Worm (Caenorhabditis elegans): ENCODE results near the gene F19B2.5.

The F19B2.5 gene

ce11 chrV:20123010-20123409, 41.0 kb downstream of the F19B2.5 start:
- TF ChIP-seq fkh-8 (tag; optimal IDR thresholded peaks at IDR 0.05) (no peak), tbx-2 (tag; optimal IDR thresholded peaks at IDR 0.05) (no peak), nhr-71 (tag; optimal IDR thresholded peaks at IDR 0.05) (no peak), ets-5 (GFP tag; IDR thresholded peaks at IDR 0.05) (no peak), nhr-11 (tag; optimal IDR thresholded peaks at IDR 0.05) (no peak), nhr-90 (tag; optimal IDR thresholded peaks at IDR 0.05; ENCODE audit: poor library complexity) (no peak), sup-37 (GFP tag; optimal IDR thresholded peaks at IDR 0.05) (no peak), lin-39 (tag; optimal IDR thresholded peaks at IDR 0.05) (no peak), ceh-63 (GFP tag; optimal IDR thresholded peaks at IDR 0.05) (no peak), nhr-237 (tag; optimal IDR thresholded peaks at IDR 0.05) (no peak), blmp-1 (tag; optimal IDR thresholded peaks at IDR 0.05) (no peak), elt-3 (tag; optimal IDR thresholded peaks at IDR 0.05) (no peak), vab-15 (tag; optimal IDR thresholded peaks at IDR 0.05) (no peak), dpl-1 (GFP tag; optimal IDR thresholded peaks at IDR 0.05) (no peak), hlh-4 (tag; optimal IDR thresholded peaks at IDR 0.05) (no peak), mef-2 (tag; optimal IDR thresholded peaks at IDR 0.05) (no peak), unc-86 (tag; optimal IDR thresholded peaks at IDR 0.05) (no peak), fos-1 (tag; optimal IDR thresholded peaks at IDR 0.05) (no peak)

DNA sequence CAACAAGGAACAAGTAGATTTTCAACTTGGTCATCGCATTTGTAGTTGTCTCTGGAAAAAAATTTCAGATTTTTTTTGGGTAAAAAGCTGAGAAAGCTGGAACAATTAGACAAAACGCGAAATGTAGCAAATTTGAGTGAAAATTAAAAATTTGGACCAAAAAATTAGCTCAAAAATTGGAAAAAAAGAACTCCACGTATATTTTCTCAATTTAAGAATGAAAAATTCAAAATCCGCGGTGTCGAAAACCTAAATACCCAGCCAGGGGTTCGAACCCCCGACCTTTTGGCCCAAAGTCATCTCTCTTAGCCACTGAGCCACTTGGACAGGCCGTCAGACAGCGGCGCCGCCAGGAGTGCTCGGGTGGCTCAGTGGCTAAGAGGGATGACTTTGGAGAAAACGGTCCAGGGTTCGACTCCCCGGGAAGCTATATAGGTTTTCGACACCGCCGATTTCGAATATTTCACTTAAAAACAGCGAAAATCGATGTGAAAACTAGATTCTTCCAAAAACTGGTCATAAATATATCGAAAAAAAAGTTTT, 43.3 kb downstream of the F19B2.5 start, which contains the start of gene ncx-1:
Gene ncx-1, minus strand, starts transcription at position 51 of the 543 bp plus-strand sequence.
- TF ChIP-seq efl-1 (optimal IDR thresholded peaks at IDR 0.05), result no peak
- TF ChIP-seq efl-1 (GFP tag; optimal IDR thresholded peaks at IDR 0.05 in 1 of 2), result peak in 1 of 2 experiments; percentile 43
- no peak for TF ChIP-seq sup-37 (GFP tag; optimal IDR thresholded peaks at IDR 0.05)

- no peak for TF ChIP-seq fkh-10 (GFP tag; optimal IDR thresholded peaks at IDR 0.05)
- no peak for TF ChIP-seq elt-2 (tag; optimal IDR thresholded peaks at IDR 0.05)
- TF ChIP-seq ceh-88 (GFP tag; IDR thresholded peaks at IDR 0.05), result no peak
- TF ChIP-seq isw-1 (GFP tag; IDR thresholded peaks at IDR 0.05), result no peak
- TF ChIP-seq lsy-2 (tag; optimal IDR thresholded peaks at IDR 0.05), result no peak
- no peak for TF ChIP-seq ztf-11 (tag; optimal IDR thresholded peaks at IDR 0.05)
- TF ChIP-seq efl-1 (optimal IDR thresholded peaks at IDR 0.05), result no peak
- TF ChIP-seq efl-1 (GFP tag; optimal IDR thresholded peaks at IDR 0.05 in 1 of 2), result no peak
- no peak for TF ChIP-seq ces-1 (GFP tag; optimal IDR thresholded peaks at IDR 0.05)
- TF ChIP-seq zag-1 (tag; optimal IDR thresholded peaks at IDR 0.05), result no peak
- no peak for TF ChIP-seq dpl-1 (GFP tag; optimal IDR thresholded peaks at IDR 0.05)
- no peak for TF ChIP-seq F16B12.6 (tag; optimal IDR thresholded peaks at IDR 0.05)
- no peak for TF ChIP-seq tlp-1 (tag; optimal IDR thresholded peaks at IDR 0.05)
Observed at ce11 chrV:20119770-20120169, 44.2 kb downstream of the F19B2.5 start.
